Worm (Caenorhabditis elegans): Measurements from ENCODE around the gene W07G4.7.

ce11 chrV:13082442-13083126, 48.1 kb upstream of the W07G4.7 start, which contains the start of gene C34B4.2:
- TF ChIP-seq lin-35 (GFP tag; optimal IDR thresholded peaks at IDR 0.05): peak; percentile 33 to 34
- no peak for TF ChIP-seq unc-62 (GFP tag; optimal IDR thresholded peaks at IDR 0.05)
- TF ChIP-seq ceh-88 (GFP tag; IDR thresholded peaks at IDR 0.05): no peak; the same call in 1 of the 2 replicates
- peak; percentile 25 for TF ChIP-seq nhr-11 (tag; optimal IDR thresholded peaks at IDR 0.05)
- TF ChIP-seq lin-13 (GFP tag; optimal IDR thresholded peaks at IDR 0.05): peak; percentile 49
